Fruit fly (Drosophila melanogaster) whole organism, embryonic: Measurements from ENCODE around the gene ppk26.

Experiments
- Atf-2 ChIP-seq: fragments of 200-800 bp; sonication (Bioruptor generic); optimal IDR thresholded peaks from 2 replicates; lab custom pipeline; 2016; ENCODE audit warnings: missing biosample characterization, missing genetic modification characterization
- CG1024 ChIP-seq: fragments of 200-800 bp; sonication (Bioruptor generic); IDR thresholded peaks from 2 replicates; pipeline ENCODE4 v1.3.6; 2022; ENCODE audit warnings: missing biosample characterization, missing genetic modification characterization
- CG12104 ChIP-seq: fragments of 200-800 bp; sonication (Bioruptor generic); optimal IDR thresholded peaks from 3 replicates; lab custom pipeline; 2016; ENCODE audit warnings: missing biosample characterization, missing genetic modification characterization
- CG12155 ChIP-seq: fragments of 200-800 bp; sonication (Bioruptor generic); optimal IDR thresholded peaks from 3 replicates; lab custom pipeline; 2016; ENCODE audit warnings: missing biosample characterization, missing genetic modification characterization
- CG12219 ChIP-seq: fragments of 200-800 bp; sonication (Bioruptor generic); optimal IDR thresholded peaks from 3 replicates; lab custom pipeline; 2018; ENCODE audit warnings: missing biosample characterization, mild to moderate bottlenecking, missing genetic modification characterization
- CG12299 ChIP-seq: fragments of 200-800 bp; sonication (Bioruptor generic); optimal IDR thresholded peaks from 2 replicates; lab custom pipeline; 2018; ENCODE audit warnings: missing biosample characterization, mild to moderate bottlenecking, missing genetic modification characterization
- CG14441 ChIP-seq: fragments of 200-800 bp; sonication (Bioruptor generic); IDR thresholded peaks from 2 replicates; pipeline ENCODE4 v1.3.6; 2022; ENCODE audit warnings: missing biosample characterization, missing genetic modification characterization
- CG15073 ChIP-seq: fragments of 200-800 bp; sonication (Bioruptor generic); optimal IDR thresholded peaks from 2 replicates; lab custom pipeline; 2016; ENCODE audit warnings: missing biosample characterization, missing genetic modification characterization
- CG1529 ChIP-seq: fragments of 200-800 bp; sonication (Bioruptor generic); optimal IDR thresholded peaks from 3 replicates; lab custom pipeline; 2018; ENCODE audit warnings: missing biosample characterization, missing genetic modification characterization
- CG16779 ChIP-seq: fragments of 200-800 bp; sonication (Bioruptor generic); IDR thresholded peaks from 2 replicates; pipeline ENCODE4 v1.3.6; 2022; ENCODE audit warnings: missing biosample characterization, missing genetic modification characterization
- CG18599 ChIP-seq: fragments of 200-800 bp; sonication (Bioruptor generic); optimal IDR thresholded peaks from 3 replicates; lab custom pipeline; 2017; ENCODE audit warnings: missing biosample characterization, missing genetic modification characterization, mild to moderate bottlenecking, moderate library complexity, missing genetic modification reagents
- CG2875 ChIP-seq: fragments of 200-800 bp; sonication (Bioruptor generic); optimal IDR thresholded peaks from 2 replicates; lab custom pipeline; 2017; ENCODE audit warnings: missing biosample characterization, mild to moderate bottlenecking, missing genetic modification characterization, missing genetic modification reagents
- CG34224 ChIP-seq: fragments of 200-800 bp; sonication (Bioruptor generic); IDR thresholded peaks from 3 replicates; pipeline ENCODE4 v1.3.6; 2022; ENCODE audit warnings: missing biosample characterization, missing genetic modification characterization; ENCODE audit not compliant: partially characterized antibody
- CG6813 ChIP-seq: fragments of 200-800 bp; sonication (Bioruptor generic); optimal IDR thresholded peaks from 2 replicates; lab custom pipeline; 2017; ENCODE audit warnings: missing biosample characterization, missing genetic modification characterization, mild to moderate bottlenecking, moderate library complexity, missing genetic modification reagents
- CG7271 ChIP-seq: fragments of 200-800 bp; sonication (Bioruptor generic); optimal IDR thresholded peaks from 2 replicates; lab custom pipeline; 2018; ENCODE audit warnings: missing biosample characterization, mild to moderate bottlenecking, missing genetic modification characterization, moderate library complexity
- CG8089 ChIP-seq: fragments of 200-800 bp; sonication (Bioruptor generic); optimal IDR thresholded peaks from 3 replicates; lab custom pipeline; 2016; ENCODE audit warnings: missing biosample characterization, missing genetic modification characterization
- CG8359 ChIP-seq: fragments of 200-800 bp; sonication (Bioruptor generic); optimal IDR thresholded peaks from 2 replicates; lab custom pipeline; 2017; ENCODE audit warnings: missing biosample characterization, mild to moderate bottlenecking, missing genetic modification characterization, borderline replicate concordance
- CG8924 ChIP-seq: fragments of 200-800 bp; optimal IDR thresholded peaks from 3 replicates; lab custom pipeline; 2019; ENCODE audit warnings: missing biosample characterization, mild to moderate bottlenecking, missing genetic modification characterization, moderate library complexity
- CG8944 ChIP-seq: fragments of 200-800 bp; sonication (Bioruptor generic); optimal IDR thresholded peaks from 3 replicates; lab custom pipeline; 2016; ENCODE audit warnings: missing biosample characterization, missing genetic modification characterization
- CkIIα-i1 ChIP-seq: fragments of 200-800 bp; sonication (Bioruptor generic); IDR thresholded peaks from 2 replicates; pipeline ENCODE4 v1.3.6; 2022; ENCODE audit warnings: missing biosample characterization, missing genetic modification characterization
- Dek ChIP-seq: fragments of 200-800 bp; sonication (Bioruptor generic); optimal IDR thresholded peaks from 3 replicates; lab custom pipeline; 2019; ENCODE audit warnings: missing biosample characterization, mild to moderate bottlenecking, missing genetic modification characterization, moderate library complexity
- ERR ChIP-seq: fragments of 200-800 bp; sonication (Bioruptor generic); optimal IDR thresholded peaks from 2 replicates; lab custom pipeline; 2016; ENCODE audit warnings: missing biosample characterization, missing genetic modification characterization
- Lhr ChIP-seq: fragments of 200-800 bp; sonication (Bioruptor generic); optimal IDR thresholded peaks from 3 replicates; lab custom pipeline; 2017; ENCODE audit warnings: mild to moderate bottlenecking, missing biosample characterization, missing genetic modification reagents, missing genetic modification characterization
- Med ChIP-seq: fragments of 200-800 bp; sonication (Bioruptor generic); peaks from one replicate; lab custom pipeline; 2016; ENCODE audit warnings: missing biosample characterization, missing genetic modification characterization, mild to moderate bottlenecking, inconsistent platforms, moderate library complexity
- Optix ChIP-seq: fragments of 200-800 bp; sonication (Bioruptor generic); IDR thresholded peaks from 3 replicates; pipeline ENCODE4 v1.3.6; 2022; ENCODE audit warnings: missing biosample characterization, missing genetic modification characterization
- Poxn ChIP-seq: fragments of 200-800 bp; sonication (Bioruptor generic); IDR thresholded peaks from 2 replicates; pipeline ENCODE4 v1.3.6; 2022; ENCODE audit warnings: missing biosample characterization, missing genetic modification characterization
- Scr ChIP-seq: fragments of 200-800 bp; sonication (Bioruptor generic); IDR thresholded peaks from 2 replicates; pipeline ENCODE4 v1.3.6; 2022; ENCODE audit warnings: missing biosample characterization, missing genetic modification characterization; ENCODE audit not compliant: partially characterized antibody
- Spps ChIP-seq: fragments of 200-800 bp; sonication (Bioruptor generic); optimal IDR thresholded peaks from 2 replicates; lab custom pipeline; 2018; ENCODE audit warnings: missing biosample characterization, mild to moderate bottlenecking, missing genetic modification characterization
- Xbp1 ChIP-seq: fragments of 200-800 bp; sonication (Bioruptor generic); optimal IDR thresholded peaks from 3 replicates; lab custom pipeline; 2016; ENCODE audit warnings: missing biosample characterization, mild to moderate bottlenecking, missing genetic modification characterization
- Xrp1 ChIP-seq: fragments of 200-800 bp; sonication (Bioruptor generic); IDR thresholded peaks from 2 replicates; pipeline ENCODE4 v1.3.6; 2022; ENCODE audit warnings: missing biosample characterization, missing genetic modification characterization
- ac ChIP-seq: fragments of 200-800 bp; sonication (Bioruptor generic); optimal IDR thresholded peaks from 3 replicates; lab custom pipeline; 2017; ENCODE audit warnings: missing biosample characterization, mild to moderate bottlenecking, missing genetic modification characterization
- al ChIP-seq: fragments of 200-800 bp; sonication (Bioruptor generic); IDR thresholded peaks from 2 replicates; pipeline ENCODE4 v1.3.6; 2022; ENCODE audit warnings: missing biosample characterization, missing genetic modification characterization
- cg ChIP-seq: fragments of 200-800 bp; sonication (Bioruptor generic); optimal IDR thresholded peaks from 3 replicates; lab custom pipeline; 2019; ENCODE audit warnings: missing biosample characterization, mild to moderate bottlenecking, missing genetic modification characterization, moderate library complexity
- gsb-n ChIP-seq: fragments of 200-800 bp; sonication (Bioruptor generic); optimal IDR thresholded peaks from 3 replicates; lab custom pipeline; 2018; ENCODE audit warnings: missing biosample characterization, mild to moderate bottlenecking, missing genetic modification characterization
- her ChIP-seq: fragments of 200-800 bp; sonication (Bioruptor generic); optimal IDR thresholded peaks from 2 replicates; lab custom pipeline; 2016; ENCODE audit warnings: missing biosample characterization, missing genetic modification characterization
- hkb ChIP-seq, 2 experiments: fragments of 200-800 bp in 1 of 2; fragments of >200 bp in 1 of 2; sonication (Bioruptor generic) in 1 of 2; IDR thresholded peaks in 1 of 2; optimal IDR thresholded peaks in 1 of 2; 2 replicates each; pipeline versions ENCODE4 v1.3.6 to Lab custom; 2017 to 2022; ENCODE audit warnings: missing biosample characterization in 1 of 2, missing genetic modification characterization in 1 of 2
- kni ChIP-seq: fragments of 200-800 bp; sonication (Bioruptor generic); optimal IDR thresholded peaks from 3 replicates; lab custom pipeline; 2017; ENCODE audit warnings: mild to moderate bottlenecking, missing biosample characterization, missing genetic modification reagents, missing genetic modification characterization
- knrl ChIP-seq: fragments of 200-800 bp; sonication (Bioruptor generic); IDR thresholded peaks from 3 replicates; pipeline ENCODE4 v1.3.6; 2022; ENCODE audit warnings: missing biosample characterization, missing genetic modification characterization; ENCODE audit not compliant: partially characterized antibody
- lbe ChIP-seq: fragments of 200-800 bp; sonication (Bioruptor generic); optimal IDR thresholded peaks from 2 replicates; lab custom pipeline; 2016; ENCODE audit warnings: missing biosample characterization, mild to moderate bottlenecking, missing genetic modification characterization
- lilli ChIP-seq: fragments of 200-800 bp; sonication (Bioruptor generic); optimal IDR thresholded peaks from 3 replicates; lab custom pipeline; 2016; ENCODE audit warnings: missing biosample characterization, missing genetic modification characterization
- nom ChIP-seq: fragments of 200-800 bp; sonication (Bioruptor generic); optimal IDR thresholded peaks from 2 replicates; lab custom pipeline; 2017; ENCODE audit warnings: missing biosample characterization, missing genetic modification characterization, mild to moderate bottlenecking, moderate library complexity, missing genetic modification reagents
- p53 ChIP-seq: fragments of 200-800 bp; sonication (Bioruptor generic); optimal IDR thresholded peaks from 2 replicates; lab custom pipeline; 2016; ENCODE audit warnings: missing biosample characterization, missing genetic modification characterization
- run ChIP-seq: fragments of 200-800 bp; sonication (Bioruptor generic); optimal IDR thresholded peaks from 3 replicates; lab custom pipeline; 2018; ENCODE audit warnings: missing biosample characterization, mild to moderate bottlenecking, missing genetic modification characterization
- seq ChIP-seq: fragments of 200-800 bp; sonication (Bioruptor generic); IDR thresholded peaks from 2 replicates; pipeline ENCODE4 v1.3.6; 2022; ENCODE audit warnings: missing biosample characterization, missing genetic modification characterization
- sug ChIP-seq: fragments of 200-800 bp; optimal IDR thresholded peaks from 2 replicates; lab custom pipeline; 2019; ENCODE audit warnings: missing biosample characterization, mild to moderate bottlenecking, missing genetic modification characterization, moderate library complexity
- tgo ChIP-seq: fragments of 200-800 bp; sonication (Bioruptor generic); IDR thresholded peaks from 3 replicates; pipeline ENCODE4 v1.3.6; 2022; ENCODE audit warnings: missing biosample characterization, missing genetic modification characterization
- tin ChIP-seq: fragments of 200-800 bp; sonication (Bioruptor generic); optimal IDR thresholded peaks from 3 replicates; lab custom pipeline; 2016; ENCODE audit warnings: missing biosample characterization, missing genetic modification characterization

ppk26 gene

dm6 chr3L:7434715-7435653 is 21.0 kb upstream of the ppk26 start, which contains the start of gene Rac2 (continued):
- TF ChIP-seq CG1529 = no peak
- no peak for TF ChIP-seq lbe
- TF ChIP-seq Optix = 0 out of 3 replicates have a peak, but pooled peaks have one; percentile 19
- no peak for TF ChIP-seq CG6813 (GFP tag; lab: Kevin White, UChicago)
- no peak for TF ChIP-seq CG2875 (GFP tag; lab: Kevin White, UChicago)
- peak; percentile 24 for TF ChIP-seq her (GFP tag; lab: Kevin White, UChicago)
- TF ChIP-seq CG15073 (GFP tag; lab: Kevin White, UChicago) = peak; percentile 100
- TF ChIP-seq kni (GFP tag; lab: Kevin White, UChicago) = peak; percentile 82
- TF ChIP-seq CG14441 (GFP tag; lab: Robert Waterston, UW) = 0 out of 2 replicates have a peak, but pooled peaks have one; percentile 9
- TF ChIP-seq CG34224 = peak; percentile 42; the same call in 2 of the 3 replicates
- no peak for TF ChIP-seq run
- TF ChIP-seq CG18599 = no peak
- TF ChIP-seq seq (GFP tag; lab: Robert Waterston, UW) = no peak; the same call in 1 of the 2 replicates
- TF ChIP-seq CG12219 (GFP tag; lab: Kevin White, UChicago) = no peak
- peak; percentile 77 for TF ChIP-seq cg (GFP tag; lab: Kevin White, UChicago)
- TF ChIP-seq sug (tag; lab: Kevin White, UChicago) = peak; percentile 54
- no peak for TF ChIP-seq Dek (tag; lab: Kevin White, UChicago)
- TF ChIP-seq p53 (GFP tag; lab: Kevin White, UChicago) = no peak
- no peak for TF ChIP-seq Lhr (GFP tag; lab: Kevin White, UChicago)
- TF ChIP-seq Med (GFP tag; lab: Kevin White, UChicago) = peak; percentile 79
- peak; percentile 13; the same call in 1 of the 3 replicates for TF ChIP-seq knrl (GFP tag; lab: Robert Waterston, UW)
- TF ChIP-seq ac (GFP tag; lab: Kevin White, UChicago) = no peak
- no peak for TF ChIP-seq hkb (optimal IDR thresholded peaks at IDR 0.05; lab: Kevin White, UChicago)
- peak; percentile 45 for TF ChIP-seq hkb (GFP tag; IDR thresholded peaks at IDR 0.05; lab: Robert Waterston, UW)
- peak; percentile 46 for TF ChIP-seq ERR
- TF ChIP-seq al = no peak
- peak; percentile 13 for TF ChIP-seq CG8924 (tag; lab: Kevin White, UChicago)
- no peak for TF ChIP-seq tgo (GFP tag; lab: Robert Waterston, UW)
- TF ChIP-seq CkIIα-i1 (GFP tag; lab: Robert Waterston, UW) = no peak
- peak; percentile 2 for TF ChIP-seq CG12299
- no peak for TF ChIP-seq CG7271 (tag; lab: Kevin White, UChicago)
- peak; percentile 22 for TF ChIP-seq CG8359
- peak; percentile 51 for TF ChIP-seq Scr (GFP tag; lab: Robert Waterston, UW)
- peak; percentile 67 for TF ChIP-seq nom (GFP tag; lab: Kevin White, UChicago)
- TF ChIP-seq CG8944 (GFP tag; lab: Kevin White, UChicago) = no peak
- no peak for TF ChIP-seq Poxn (GFP tag; lab: Robert Waterston, UW)
- TF ChIP-seq CG12155 = peak; percentile 30
- no peak for TF ChIP-seq CG16779 (GFP tag; lab: Robert Waterston, UW)
- peak; percentile 40; the same call in 1 of the 2 replicates for TF ChIP-seq Xrp1 (GFP tag; lab: Robert Waterston, UW)
- TF ChIP-seq CG1024 (GFP tag; lab: Robert Waterston, UW) = no peak
- TF ChIP-seq lilli = peak; percentile 45
- peak; percentile 6 for TF ChIP-seq Xbp1 (GFP tag; lab: Kevin White, UChicago)
- no peak for TF ChIP-seq CG12104 (GFP tag; lab: Kevin White, UChicago)
- TF ChIP-seq gsb-n (tag; lab: Kevin White, UChicago) = peak; percentile 56
- no peak for TF ChIP-seq tin
- TF ChIP-seq CG8089 (GFP tag; lab: Kevin White, UChicago) = no peak
- no peak for TF ChIP-seq Spps (tag; lab: Kevin White, UChicago)
- no peak for TF ChIP-seq Atf-2
